Fruit fly (Drosophila melanogaster) whole organism, embryonic: ENCODE data around the gene CG7179.

ENCODE experiments used
- B-H2 ChIP-seq: fragments of 200-800 bp; sonication (Bioruptor generic); optimal IDR thresholded peaks from 2 replicates; lab custom pipeline; 2018; ENCODE audit warnings: missing biosample characterization, mild to moderate bottlenecking, missing genetic modification characterization
- CG1024 ChIP-seq: fragments of 200-800 bp; sonication (Bioruptor generic); IDR thresholded peaks from 2 replicates; pipeline ENCODE4 v1.3.6; 2022; ENCODE audit warnings: missing biosample characterization, missing genetic modification characterization
- CG10267 ChIP-seq: fragments of 200-800 bp; sonication (Bioruptor generic); optimal IDR thresholded peaks from 2 replicates; lab custom pipeline; 2018; ENCODE audit warnings: missing biosample characterization, mild to moderate bottlenecking, missing genetic modification characterization, moderate library complexity
- CG11085 ChIP-seq: fragments of 200-800 bp; sonication (Bioruptor generic); IDR thresholded peaks from 2 replicates; pipeline ENCODE4 v1.3.6; 2022; ENCODE audit warnings: missing biosample characterization, missing genetic modification characterization
- CG11398 ChIP-seq: fragments of 200-800 bp; sonication (Bioruptor generic); optimal IDR thresholded peaks from 2 replicates; lab custom pipeline; 2016; ENCODE audit warnings: missing biosample characterization, missing genetic modification characterization
- CG12071 ChIP-seq: fragments of 200-800 bp; sonication (Bioruptor generic); optimal IDR thresholded peaks from 3 replicates; lab custom pipeline; 2018; ENCODE audit warnings: missing biosample characterization, mild to moderate bottlenecking, missing genetic modification characterization
- CG13123 ChIP-seq: fragments of 200-800 bp; sonication (Bioruptor generic); optimal IDR thresholded peaks from 2 replicates; lab custom pipeline; 2016; ENCODE audit warnings: missing biosample characterization, missing genetic modification characterization
- CG1647 ChIP-seq: fragments of 200-800 bp; sonication (Bioruptor generic); optimal IDR thresholded peaks from 3 replicates; lab custom pipeline; 2016; ENCODE audit warnings: missing biosample characterization, missing genetic modification characterization
- CG17912 ChIP-seq: fragments of 200-800 bp; sonication (Bioruptor generic); optimal IDR thresholded peaks from 2 replicates; lab custom pipeline; 2018; ENCODE audit warnings: missing biosample characterization, mild to moderate bottlenecking, missing genetic modification characterization
- CG2120 ChIP-seq: fragments of 200-800 bp; sonication (Bioruptor generic); optimal IDR thresholded peaks from 3 replicates; lab custom pipeline; 2016; ENCODE audit warnings: missing biosample characterization, missing genetic modification characterization
- CG2129 ChIP-seq: fragments of 200-800 bp; sonication (Bioruptor generic); IDR thresholded peaks from 2 replicates; pipeline ENCODE4 v1.3.6; 2022; ENCODE audit warnings: missing biosample characterization, missing genetic modification characterization; ENCODE audit not compliant: partially characterized antibody
- CG4328 ChIP-seq: fragments of 200-800 bp; sonication (Bioruptor generic); optimal IDR thresholded peaks from 3 replicates; lab custom pipeline; 2017; ENCODE audit warnings: missing biosample characterization, missing genetic modification reagents, missing genetic modification characterization
- CG4707 ChIP-seq: fragments of 200-800 bp; sonication (Bioruptor generic); optimal IDR thresholded peaks from 2 replicates; lab custom pipeline; 2018; ENCODE audit warnings: missing biosample characterization, mild to moderate bottlenecking, missing genetic modification characterization, moderate library complexity
- CG5245 ChIP-seq: fragments of 200-800 bp; sonication (Bioruptor generic); optimal IDR thresholded peaks from 3 replicates; lab custom pipeline; 2016; ENCODE audit warnings: missing biosample characterization, missing genetic modification characterization
- CG6683 ChIP-seq: fragments of 200-800 bp; sonication (Bioruptor generic); optimal IDR thresholded peaks from 2 replicates; lab custom pipeline; 2017; ENCODE audit warnings: missing biosample characterization, mild to moderate bottlenecking, missing genetic modification characterization, missing genetic modification reagents
- CG7357 ChIP-seq: fragments of 200-800 bp; sonication (Bioruptor generic); IDR thresholded peaks from 3 replicates; pipeline ENCODE4 v1.3.6; 2022; ENCODE audit warnings: missing biosample characterization, missing genetic modification characterization
- CG8281 ChIP-seq: fragments of 200-800 bp; sonication (Bioruptor generic); optimal IDR thresholded peaks from 2 replicates; lab custom pipeline; 2018; ENCODE audit warnings: missing biosample characterization, mild to moderate bottlenecking, missing genetic modification characterization, moderate library complexity
- CG9797 ChIP-seq: fragments of 200-800 bp; sonication (Bioruptor generic); optimal IDR thresholded peaks from 3 replicates; lab custom pipeline; 2018; ENCODE audit warnings: missing biosample characterization, mild to moderate bottlenecking, missing genetic modification characterization
- CG9932 ChIP-seq: fragments of 200-800 bp; sonication (Bioruptor generic); IDR thresholded peaks from 2 replicates; pipeline ENCODE4 v1.3.6; 2022; ENCODE audit warnings: missing biosample characterization, missing genetic modification characterization
- Camta ChIP-seq: fragments of 200-800 bp; sonication (Bioruptor generic); optimal IDR thresholded peaks from 2 replicates; lab custom pipeline; 2016; ENCODE audit warnings: missing biosample characterization, missing genetic modification characterization
- Dad ChIP-seq: fragments of 200-800 bp; sonication (Bioruptor generic); optimal IDR thresholded peaks from 3 replicates; lab custom pipeline; 2016; ENCODE audit warnings: missing biosample characterization, missing genetic modification characterization
- Doc2 ChIP-seq: fragments of 200-800 bp; sonication (Bioruptor generic); IDR thresholded peaks from 2 replicates; pipeline ENCODE4 v1.3.6; 2022; ENCODE audit warnings: missing biosample characterization, missing genetic modification characterization
- Hey ChIP-seq: fragments of 200-800 bp; sonication (Bioruptor generic); optimal IDR thresholded peaks from 3 replicates; lab custom pipeline; 2018; ENCODE audit warnings: missing biosample characterization, mild to moderate bottlenecking, missing genetic modification characterization
- Hr78 ChIP-seq, 2 experiments: fragments of 200-800 bp in 1 of 2; fragments of >200 bp in 1 of 2; sonication (Bioruptor generic) in 1 of 2; optimal IDR thresholded peaks; 2 replicates each; lab custom pipeline; 2017 to 2019; ENCODE audit warnings: missing biosample characterization in 2 of 2, missing genetic modification characterization in 2 of 2, mild to moderate bottlenecking in 1 of 2, moderate library complexity in 1 of 2
- Meics ChIP-seq: fragments of 200-800 bp; sonication (Bioruptor generic); optimal IDR thresholded peaks from 2 replicates; lab custom pipeline; 2017; ENCODE audit warnings: missing biosample characterization, mild to moderate bottlenecking, missing genetic modification characterization
- NFAT ChIP-seq: fragments of 200-800 bp; sonication (Bioruptor generic); IDR thresholded peaks from 2 replicates; pipeline ENCODE4 v1.3.6; 2022; ENCODE audit warnings: missing biosample characterization, missing genetic modification characterization
- Ptx1 ChIP-seq: fragments of 200-800 bp; sonication (Bioruptor generic); IDR thresholded peaks from 2 replicates; pipeline ENCODE4 v1.3.6; 2022; ENCODE audit warnings: missing biosample characterization, missing genetic modification characterization
- Spps ChIP-seq: fragments of 200-800 bp; sonication (Bioruptor generic); optimal IDR thresholded peaks from 2 replicates; lab custom pipeline; 2018; ENCODE audit warnings: missing biosample characterization, mild to moderate bottlenecking, missing genetic modification characterization
- Sry-δ ChIP-seq: fragments of 200-800 bp; sonication (Bioruptor generic); optimal IDR thresholded peaks from 2 replicates; lab custom pipeline; 2016; ENCODE audit warnings: missing biosample characterization, missing genetic modification characterization
- Stat92E ChIP-seq, 3 experiments: fragments of >200 bp in 2 of 3; fragments of 200-800 bp in 1 of 3; sonication (Bioruptor generic) in 1 of 3; optimal IDR thresholded peaks; 2 replicates each; lab custom pipeline; 2017 to 2019; ENCODE audit warnings: missing biosample characterization in 3 of 3, missing genetic modification characterization in 3 of 3, mild to moderate bottlenecking in 1 of 3, moderate library complexity in 1 of 3
- Taf1 ChIP-seq: fragments of 200-800 bp; sonication (Bioruptor generic); IDR thresholded peaks from 2 replicates; pipeline ENCODE4 v1.3.6; 2022; ENCODE audit warnings: missing biosample characterization, missing genetic modification characterization
- ara ChIP-seq: fragments of 200-800 bp; sonication (Bioruptor generic); IDR thresholded peaks from 2 replicates; pipeline ENCODE4 v1.3.6; 2022; ENCODE audit warnings: missing biosample characterization, missing genetic modification characterization
- ato ChIP-seq: fragments of 200-800 bp; sonication (Bioruptor generic); IDR thresholded peaks from 2 replicates; pipeline ENCODE4 v1.3.6; 2022; ENCODE audit warnings: missing biosample characterization, missing genetic modification characterization; ENCODE audit not compliant: partially characterized antibody
- br ChIP-seq: fragments of >200 bp; optimal IDR thresholded peaks from 2 replicates; lab custom pipeline; 2017
- fru ChIP-seq: fragments of >200 bp; optimal IDR thresholded peaks from 2 replicates; lab custom pipeline; 2017
- gsb-n ChIP-seq: fragments of 200-800 bp; sonication (Bioruptor generic); optimal IDR thresholded peaks from 3 replicates; lab custom pipeline; 2018; ENCODE audit warnings: missing biosample characterization, mild to moderate bottlenecking, missing genetic modification characterization
- ham ChIP-seq: fragments of 200-800 bp; sonication (Bioruptor generic); IDR thresholded peaks from 2 replicates; pipeline ENCODE4 v1.3.6; 2022; ENCODE audit warnings: missing biosample characterization, missing genetic modification characterization
- her ChIP-seq: fragments of 200-800 bp; sonication (Bioruptor generic); optimal IDR thresholded peaks from 2 replicates; lab custom pipeline; 2016; ENCODE audit warnings: missing biosample characterization, missing genetic modification characterization
- kay ChIP-seq: fragments of 200-800 bp; sonication (Bioruptor generic); optimal IDR thresholded peaks from 2 replicates; lab custom pipeline; 2016; ENCODE audit warnings: missing biosample characterization, missing genetic modification characterization
- lbe ChIP-seq: fragments of 200-800 bp; sonication (Bioruptor generic); optimal IDR thresholded peaks from 2 replicates; lab custom pipeline; 2016; ENCODE audit warnings: missing biosample characterization, mild to moderate bottlenecking, missing genetic modification characterization
- odd ChIP-seq: fragments of 200-800 bp; sonication (Bioruptor generic); optimal IDR thresholded peaks from 2 replicates; lab custom pipeline; 2017; ENCODE audit warnings: missing biosample characterization, mild to moderate bottlenecking, missing genetic modification characterization
- org-1 ChIP-seq: fragments of 200-800 bp; sonication (Bioruptor generic); optimal IDR thresholded peaks from 2 replicates; lab custom pipeline; 2017; ENCODE audit warnings: missing biosample characterization, missing genetic modification characterization
- peb ChIP-seq: fragments of 200-800 bp; sonication (Bioruptor generic); IDR thresholded peaks from 2 replicates; pipeline ENCODE4 v1.3.6; 2022; ENCODE audit warnings: missing biosample characterization, missing genetic modification characterization
- pita ChIP-seq: fragments of 200-800 bp; sonication (Bioruptor generic); optimal IDR thresholded peaks from 2 replicates; lab custom pipeline; 2017; ENCODE audit warnings: missing biosample characterization, mild to moderate bottlenecking, missing genetic modification characterization
- repo ChIP-seq: fragments of 200-800 bp; sonication (Bioruptor generic); optimal IDR thresholded peaks from 2 replicates; lab custom pipeline; 2016; ENCODE audit warnings: missing biosample characterization, missing genetic modification characterization
- shn ChIP-seq: fragments of 200-800 bp; sonication (Bioruptor generic); optimal IDR thresholded peaks from 3 replicates; lab custom pipeline; 2016; ENCODE audit warnings: missing biosample characterization, missing genetic modification characterization
- so ChIP-seq: fragments of 200-800 bp; sonication (Bioruptor generic); IDR thresholded peaks from 3 replicates; pipeline ENCODE4 v1.3.6; 2022; ENCODE audit warnings: missing biosample characterization, missing genetic modification characterization
- z ChIP-seq: fragments of 200-800 bp; sonication (Bioruptor generic); IDR thresholded peaks from 3 replicates; pipeline ENCODE4 v1.3.6; 2022; ENCODE audit warnings: missing biosample characterization, missing genetic modification characterization
- zen ChIP-seq: fragments of 200-800 bp; sonication (Bioruptor generic); optimal IDR thresholded peaks from 3 replicates; lab custom pipeline; 2018; ENCODE audit warnings: missing biosample characterization, mild to moderate bottlenecking, missing genetic modification characterization, moderate library complexity

Gene CG7179

DNA sequence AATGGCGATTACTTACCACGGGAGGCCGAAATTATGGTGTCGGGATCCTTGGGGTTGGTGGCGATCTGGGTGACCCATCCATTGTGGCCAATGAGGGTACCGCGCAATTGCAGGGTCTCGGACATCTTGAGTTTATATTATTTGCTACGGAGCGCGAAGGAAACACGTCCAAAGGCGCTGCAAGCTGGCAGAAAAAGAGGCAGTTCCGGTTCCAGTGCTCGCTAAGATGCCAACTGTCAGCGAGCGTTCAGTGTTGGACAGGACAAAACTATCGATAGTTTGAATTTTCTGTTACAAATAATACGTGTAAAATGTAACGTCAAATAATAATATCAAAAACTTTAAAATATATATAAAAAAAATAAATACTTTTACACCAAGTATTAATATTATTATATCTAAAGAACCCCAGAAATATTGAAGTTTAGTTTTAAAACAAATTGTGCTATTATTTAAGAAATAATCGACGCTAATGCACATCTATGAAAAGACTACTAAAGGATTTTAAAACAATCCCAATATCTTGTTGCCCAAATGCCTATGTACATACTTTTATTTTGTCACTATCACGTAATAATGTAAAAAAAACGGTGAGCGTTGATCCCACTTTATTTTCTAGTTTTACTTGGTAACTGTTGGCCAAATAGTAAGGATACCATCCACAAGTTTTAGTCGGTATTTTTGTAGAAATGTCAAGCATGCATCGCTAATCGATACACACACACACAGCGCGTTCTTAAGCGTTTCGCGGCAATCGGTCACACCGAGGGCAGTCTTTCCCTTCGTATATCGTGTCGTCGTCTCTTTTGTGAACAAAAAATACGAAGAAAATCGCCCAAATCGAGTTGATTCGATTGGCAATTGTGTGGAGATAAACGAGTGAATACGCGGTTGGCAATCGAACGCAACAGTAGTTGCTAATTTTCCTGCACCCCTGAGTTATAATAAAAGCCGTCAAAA lies 49.5 kb upstream of the CG7179 start, which contains the start of the genes Rack1 and mts (continued):
- TF ChIP-seq repo = peak; percentile 68
- TF ChIP-seq CG11398 (GFP tag; lab: Kevin White, UChicago) = peak; percentile 68
- TF ChIP-seq CG10267 (tag; lab: Kevin White, UChicago) = peak; percentile 93
- TF ChIP-seq NFAT (GFP tag; lab: Robert Waterston, UW) = peak; percentile 88
- TF ChIP-seq Doc2 = no peak
- peak; percentile 77 for TF ChIP-seq her (GFP tag; lab: Kevin White, UChicago)
- TF ChIP-seq CG9797 (GFP tag; lab: Kevin White, UChicago) = peak; percentile 71
- TF ChIP-seq pita (GFP tag; lab: Kevin White, UChicago) = peak; percentile 34
- TF ChIP-seq peb (GFP tag; lab: Robert Waterston, UW) = peak; percentile 41; the same call in 1 of the 2 replicates
- TF ChIP-seq CG9932 (GFP tag; lab: Robert Waterston, UW) = peak; percentile 86
- peak; percentile 96 for TF ChIP-seq B-H2
- TF ChIP-seq CG7357 (GFP tag; lab: Robert Waterston, UW) = no peak
- peak; percentile 76 for TF ChIP-seq CG5245 (GFP tag; lab: Kevin White, UChicago)
- peak; percentile 82; the same call in 2 of the 3 replicates for TF ChIP-seq so
- TF ChIP-seq CG12071 (GFP tag; lab: Kevin White, UChicago) = peak; percentile 92
- TF ChIP-seq fru (lab: Kevin White, UChicago) = no peak
- TF ChIP-seq CG1024 (GFP tag; lab: Robert Waterston, UW) = peak; percentile 56; the same call in 1 of the 2 replicates
- peak; percentile 69 for TF ChIP-seq CG2120 (GFP tag; lab: Kevin White, UChicago)
- no peak for TF ChIP-seq br
- TF ChIP-seq Hr78 (GFP tag; optimal IDR thresholded peaks at IDR 0.05; lab: Kevin White, UChicago) = no peak
- peak; percentile 71 for TF ChIP-seq Dad (GFP tag; lab: Kevin White, UChicago)
- TF ChIP-seq ara (GFP tag; lab: Robert Waterston, UW) = peak; percentile 64
- peak; percentile 34 for TF ChIP-seq Sry-δ (GFP tag; lab: Kevin White, UChicago)
- peak; percentile 79 for TF ChIP-seq Hey (tag; lab: Kevin White, UChicago)
- peak; percentile 71 for TF ChIP-seq CG6683 (GFP tag; lab: Kevin White, UChicago)
- peak; percentile 79 for TF ChIP-seq CG4328
- peak; percentile 93 for TF ChIP-seq Meics (GFP tag; lab: Kevin White, UChicago)
- peak; percentile 87 for TF ChIP-seq CG17912
- peak; percentile 66 for TF ChIP-seq Ptx1 (GFP tag; lab: Robert Waterston, UW)
- peak; percentile 83 for TF ChIP-seq Camta
- TF ChIP-seq org-1 = peak; percentile 73
- TF ChIP-seq shn (GFP tag; lab: Kevin White, UChicago) = peak; percentile 72
- peak; percentile 73 for TF ChIP-seq gsb-n (tag; lab: Kevin White, UChicago)

DNA sequence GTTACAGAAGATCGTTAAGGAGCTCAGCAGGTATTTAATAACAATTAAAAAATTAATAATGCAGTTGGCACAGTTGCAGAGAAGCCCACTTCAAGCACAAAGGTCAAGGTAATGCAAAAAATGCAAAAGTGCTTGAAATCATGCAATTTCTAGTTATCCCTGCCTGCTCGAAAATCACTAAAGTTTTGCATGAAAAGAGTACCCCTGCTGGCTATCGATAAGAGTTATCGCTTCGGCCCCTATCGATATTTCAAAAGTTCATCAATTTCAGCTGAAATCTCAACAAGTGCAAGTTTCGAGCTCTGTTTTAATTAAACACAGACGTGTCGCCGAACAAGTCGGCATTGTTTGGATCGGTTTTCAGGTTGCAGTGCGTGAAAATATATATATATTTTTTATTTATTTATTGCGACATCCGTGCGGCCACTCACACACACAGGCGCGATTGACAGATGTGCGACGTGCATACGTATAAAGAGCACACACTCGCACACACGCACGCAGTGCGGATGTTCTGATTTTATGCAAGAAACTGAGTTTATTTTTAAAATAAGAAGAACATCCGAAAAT lies 43.5 kb upstream of the CG7179 start:
- TF ChIP-seq CG4707 (no peak), CG2129 (GFP tag; lab: Robert Waterston, UW) (peak; percentile 59), lbe (peak; percentile 42), zen (tag; lab: Kevin White, UChicago) (peak; percentile 41), odd (GFP tag; lab: Kevin White, UChicago) (no peak), z (GFP tag; lab: Robert Waterston, UW) (no peak), Hr78 (GFP tag; optimal IDR thresholded peaks at IDR 0.05; lab: Kevin White, UChicago) (no peak), CG1647 (no peak), Stat92E (GFP tag; optimal IDR thresholded peaks at IDR 0.05; lab: Kevin White, UChicago) (peak in 1 of 3 experiments; percentile 48), ato (peak; percentile 84), kay (GFP tag; lab: Kevin White, UChicago) (no peak), Taf1 (no peak), CG11085 (0 out of 2 replicates have a peak, but pooled peaks have one; percentile 39), CG13123 (GFP tag; lab: Kevin White, UChicago) (no peak), ham (GFP tag; lab: Robert Waterston, UW) (no peak), Spps (tag; lab: Kevin White, UChicago) (no peak), CG8281 (tag; lab: Kevin White, UChicago) (peak; percentile 54)
